Worm (Caenorhabditis elegans) whole organism, L2 larva: ENCODE data around the gene str-67.

Experiments
- ama-1 ChIP-seq: fragments of 150-350 bp; optimal IDR thresholded peaks from 2 replicates; lab custom pipeline; 2018; ENCODE audit warnings: inconsistent platforms
- ceh-16 ChIP-seq: fragments of 150-350 bp; optimal IDR thresholded peaks from 2 replicates; lab custom pipeline; 2014; ENCODE audit warnings: missing biosample characterization, missing genetic modification characterization
- elt-1 ChIP-seq: fragments of 150-350 bp; optimal IDR thresholded peaks from 2 replicates; lab custom pipeline; 2014; ENCODE audit warnings: missing biosample characterization, missing genetic modification characterization
- fos-1 ChIP-seq: fragments of 150-350 bp; optimal IDR thresholded peaks from 2 replicates; lab custom pipeline; 2014; ENCODE audit warnings: missing biosample characterization, missing genetic modification characterization
- lin-39 ChIP-seq: fragments of 150-350 bp; optimal IDR thresholded peaks from 2 replicates; lab custom pipeline; 2014; ENCODE audit warnings: missing biosample characterization, missing genetic modification reagents, missing genetic modification characterization
- nhr-77 ChIP-seq: fragments of 150-350 bp; optimal IDR thresholded peaks from 2 replicates; lab custom pipeline; 2014; ENCODE audit warnings: missing biosample characterization, missing genetic modification characterization
- peb-1 ChIP-seq: fragments of 150-350 bp; optimal IDR thresholded peaks from 2 replicates; lab custom pipeline; 2014; ENCODE audit warnings: missing biosample characterization, missing genetic modification characterization
- unc-39 ChIP-seq: fragments of 150-350 bp; optimal IDR thresholded peaks from 2 replicates; lab custom pipeline; 2014; ENCODE audit warnings: missing biosample characterization, missing genetic modification characterization

ce11 chrV:1060219-1060863 is 4.0 kb downstream of the str-67 start:
- TF ChIP-seq ama-1, result no peak
- peak; percentile 78 for TF ChIP-seq fos-1
- no peak for TF ChIP-seq lin-39 (tag; lab: Kevin White, UChicago)
- no peak for TF ChIP-seq elt-1 (tag; lab: Kevin White, UChicago)
- TF ChIP-seq unc-39 (tag; lab: Kevin White, UChicago), result no peak
- no peak for TF ChIP-seq nhr-77 (tag; lab: Kevin White, UChicago)
- no peak for TF ChIP-seq peb-1
- no peak for TF ChIP-seq ceh-16 (tag; lab: Kevin White, UChicago)
